Fruit fly (Drosophila melanogaster) whole organism, pupa: ENCODE measurements around the gene CG43089.

Experiments
- CG12605 ChIP-seq: fragments of 200-800 bp; sonication (Bioruptor generic); IDR thresholded peaks from 2 replicates; pipeline ENCODE4 v1.3.6; 2022; ENCODE audit warnings: missing biosample characterization, missing genetic modification characterization
- CG13204 ChIP-seq: fragments of 200-800 bp; sonication (Bioruptor generic); optimal IDR thresholded peaks from 2 replicates; lab custom pipeline; 2018; ENCODE audit warnings: missing biosample characterization, mild to moderate bottlenecking, missing genetic modification characterization, moderate library complexity
- CG15710 ChIP-seq: fragments of 200-800 bp; sonication (Bioruptor generic); optimal IDR thresholded peaks from 2 replicates; lab custom pipeline; 2018; ENCODE audit warnings: missing biosample characterization, mild to moderate bottlenecking, missing genetic modification characterization, moderate library complexity
- CG17806 ChIP-seq: fragments of 200-800 bp; sonication (Bioruptor generic); optimal IDR thresholded peaks from 2 replicates; lab custom pipeline; 2018; ENCODE audit warnings: missing biosample characterization, mild to moderate bottlenecking, missing genetic modification characterization, moderate library complexity
- CG32121 ChIP-seq: fragments of 200-800 bp; sonication (Bioruptor generic); IDR thresholded peaks from 2 replicates; pipeline ENCODE4 v1.3.6; 2022; ENCODE audit warnings: missing biosample characterization, missing genetic modification characterization
- CG8159 ChIP-seq: fragments of 200-800 bp; sonication (Bioruptor generic); optimal IDR thresholded peaks from 3 replicates; lab custom pipeline; 2018; ENCODE audit warnings: missing biosample characterization, mild to moderate bottlenecking, missing genetic modification characterization, moderate library complexity
- CG9948 ChIP-seq: fragments of 200-800 bp; sonication (Bioruptor generic); optimal IDR thresholded peaks from 2 replicates; lab custom pipeline; 2018; ENCODE audit warnings: missing biosample characterization, mild to moderate bottlenecking, missing genetic modification characterization, moderate library complexity
- EcR ChIP-seq: fragments of 200-800 bp; sonication (Bioruptor generic); optimal IDR thresholded peaks from 3 replicates; lab custom pipeline; 2019; ENCODE audit warnings: missing biosample characterization, missing genetic modification characterization, mild to moderate bottlenecking, moderate library complexity, missing genetic modification reagents
- Ets98B ChIP-seq: fragments of 200-800 bp; sonication (Bioruptor generic); IDR thresholded peaks from 2 replicates; pipeline ENCODE4 v1.3.6; 2022; ENCODE audit warnings: missing biosample characterization, missing genetic modification characterization
- Pif1A ChIP-seq: fragments of 200-800 bp; sonication (Bioruptor generic); optimal IDR thresholded peaks from 3 replicates; lab custom pipeline; 2016; ENCODE audit warnings: missing biosample characterization, missing genetic modification characterization
- Pif1B ChIP-seq: fragments of 200-800 bp; sonication (Bioruptor generic); optimal IDR thresholded peaks from 3 replicates; lab custom pipeline; 2016; ENCODE audit warnings: missing biosample characterization, missing genetic modification characterization
- fd96Ca ChIP-seq: fragments of 200-800 bp; sonication (Bioruptor generic); IDR thresholded peaks from 3 replicates; pipeline ENCODE4 v1.3.6; 2022; ENCODE audit warnings: missing biosample characterization, missing genetic modification characterization
- gl ChIP-seq: fragments of 200-800 bp; sonication (Bioruptor generic); optimal IDR thresholded peaks from 2 replicates; lab custom pipeline; 2018; ENCODE audit warnings: missing biosample characterization, mild to moderate bottlenecking, missing genetic modification characterization

- TF ChIP-seq fd96Ca (GFP tag; lab: Robert Waterston, UW) (no peak), CG9948 (tag; lab: Kevin White, UChicago) (no peak), gl (no peak), CG8159 (tag; lab: Kevin White, UChicago) (no peak), CG17806 (tag; lab: Kevin White, UChicago) (no peak), CG32121 (GFP tag; lab: Robert Waterston, UW) (no peak), Ets98B (GFP tag; lab: Robert Waterston, UW) (no peak), EcR (GFP tag; lab: Kevin White, UChicago) (no peak), CG15710 (tag; lab: Kevin White, UChicago) (no peak), CG13204 (GFP tag; lab: Kevin White, UChicago) (no peak), Pif1A (GFP tag; lab: Kevin White, UChicago) (no peak), Pif1B (no peak), CG12605 (GFP tag; lab: Robert Waterston, UW) (no peak)
Measured at dm6 chr3L:3672490-3673107, 41.2 kb upstream of the CG43089 start.
